Fruit fly (Drosophila melanogaster): ENCODE data around the gene CG1309.

The CG1309 gene

DNA sequence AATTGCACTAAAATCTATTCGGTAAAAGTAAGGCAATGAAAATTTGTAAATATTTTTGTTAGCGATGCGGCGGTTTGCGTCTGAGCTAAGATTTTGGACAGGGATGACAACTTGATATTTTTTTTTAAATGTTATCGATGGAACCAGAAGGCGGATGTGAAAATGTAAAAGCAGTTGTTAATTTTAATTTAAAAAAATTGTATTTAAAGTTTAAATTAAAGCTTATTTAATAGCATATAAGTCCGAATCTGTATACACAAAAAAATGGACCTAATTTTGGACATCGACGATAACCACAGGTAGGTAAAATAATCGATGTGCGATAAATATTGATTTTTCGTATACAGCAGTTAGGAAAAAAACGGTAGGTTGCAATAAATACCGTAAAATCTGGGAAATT, 3.2 kb downstream of the CG1309 start, which contains the start of the genes CG11586 and VhaM9.7-a:
CG11586 (minus strand) TSS at position 87 of the 400 bp plus-strand sequence.
VhaM9.7-a (plus strand) TSS at position 322 of the 400 bp plus-strand sequence.
- no peak for TF ChIP-seq noc (tag; optimal IDR thresholded peaks at IDR 0.05)

DNA sequence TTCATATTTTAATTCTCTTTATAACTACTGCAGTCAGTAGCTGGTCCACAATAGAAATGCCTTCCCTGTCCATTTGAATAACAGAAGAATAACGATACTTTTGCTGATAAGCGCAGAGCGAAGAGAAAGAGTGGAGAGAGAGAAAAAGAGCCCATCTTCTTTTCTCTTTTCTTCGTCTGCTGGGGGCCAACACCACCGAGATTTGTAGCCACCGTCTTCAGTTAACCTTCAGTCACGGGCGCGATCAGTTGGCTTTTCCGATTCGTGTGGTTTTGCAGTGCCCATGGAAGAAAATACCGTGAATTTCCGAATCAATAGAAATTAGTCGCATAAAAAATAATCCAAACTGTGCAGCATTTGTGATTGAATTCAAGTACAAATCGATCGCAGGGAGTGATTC, 4.3 kb downstream of the CG1309 start, which contains the start of gene CG1273:
CG1273 (plus strand) TSS at position 218 of the 400 bp plus-strand sequence.
- TF ChIP-seq noc (tag; optimal IDR thresholded peaks at IDR 0.05) = no peak

DNA sequence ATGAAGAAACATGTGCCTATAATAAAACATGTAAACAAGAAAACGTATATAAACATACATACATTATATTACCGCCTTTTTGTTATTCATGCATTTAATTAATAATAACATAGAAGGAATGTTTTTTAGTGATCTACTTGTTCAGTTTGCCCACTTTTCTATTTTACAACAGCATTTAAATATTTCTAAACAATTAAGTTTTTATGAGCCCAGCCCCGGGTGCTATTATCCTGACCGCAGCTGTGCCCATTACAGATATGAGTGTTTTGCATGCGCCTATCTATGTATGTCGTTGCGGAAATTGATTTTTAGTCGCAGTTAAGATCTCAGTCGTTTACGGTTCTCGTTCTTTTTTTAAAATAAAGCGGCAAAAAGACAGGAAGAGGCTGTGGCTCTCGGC, 5.7 kb downstream of the CG1309 start:
- TF ChIP-seq noc (tag; optimal IDR thresholded peaks at IDR 0.05) = no peak

DNA sequence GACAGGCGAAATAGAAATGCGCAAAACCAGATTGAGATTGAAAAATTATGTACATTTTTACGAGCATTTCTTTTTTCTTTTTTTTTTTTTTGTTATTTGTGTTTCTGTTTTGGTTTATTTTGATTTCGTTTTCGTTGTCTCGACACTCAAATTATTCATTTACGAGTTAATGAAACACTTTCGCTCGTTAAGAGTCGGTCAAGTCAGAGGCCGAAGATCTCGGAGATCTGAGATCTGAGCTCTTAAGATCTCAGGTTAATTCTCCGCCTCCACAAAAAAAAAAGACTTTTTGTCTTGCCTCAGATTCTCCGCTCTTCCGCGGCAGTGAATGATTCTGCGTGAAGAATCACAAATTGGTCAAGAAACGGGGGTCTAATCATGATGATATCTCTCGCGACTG, 6.6 kb downstream of the CG1309 start:
- TF ChIP-seq noc (tag; optimal IDR thresholded peaks at IDR 0.05) = no peak

DNA sequence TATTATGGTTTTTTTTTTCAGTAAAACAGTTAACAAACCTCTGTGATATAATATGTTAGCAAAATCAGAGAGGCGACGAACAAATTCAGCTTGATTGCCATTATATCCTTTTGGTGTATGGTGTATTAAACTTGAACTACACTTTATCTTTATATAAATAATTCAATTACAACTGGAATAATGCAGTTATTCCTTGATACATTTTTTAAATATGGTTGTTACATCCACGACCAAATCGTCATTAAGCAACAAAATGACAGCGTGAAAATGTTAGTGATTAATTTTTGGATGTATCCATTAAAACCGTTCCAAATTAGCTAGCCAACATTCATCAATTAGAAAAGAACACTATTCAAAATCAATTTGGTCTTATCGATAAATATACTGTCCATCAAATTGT, 8.2 kb downstream of the CG1309 start, which contains the start of gene CG33764:
CG33764 (minus strand) TSS at position 101 of the 400 bp plus-strand sequence.
- TF ChIP-seq noc (tag; optimal IDR thresholded peaks at IDR 0.05) = no peak

DNA sequence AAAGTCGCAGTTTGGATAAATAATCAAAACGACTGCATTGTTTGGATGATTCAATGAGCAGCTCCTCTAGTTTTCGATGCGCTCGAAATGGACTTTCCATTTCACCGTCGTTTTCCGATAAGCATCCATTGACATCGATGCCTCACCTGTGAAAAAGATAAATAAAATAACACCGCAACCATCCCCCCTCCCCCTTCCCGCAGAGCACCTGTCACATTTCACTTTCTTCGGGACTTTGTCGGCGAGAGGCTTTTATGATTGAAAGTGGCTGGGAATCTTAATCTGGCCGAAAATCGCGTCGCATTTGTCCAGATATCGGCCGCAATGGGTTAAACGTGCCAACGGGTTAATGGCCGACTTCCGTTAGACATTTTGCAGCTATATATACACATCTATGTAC, 10.0 kb downstream of the CG1309 start:
- no peak for TF ChIP-seq noc (tag; optimal IDR thresholded peaks at IDR 0.05)

DNA sequence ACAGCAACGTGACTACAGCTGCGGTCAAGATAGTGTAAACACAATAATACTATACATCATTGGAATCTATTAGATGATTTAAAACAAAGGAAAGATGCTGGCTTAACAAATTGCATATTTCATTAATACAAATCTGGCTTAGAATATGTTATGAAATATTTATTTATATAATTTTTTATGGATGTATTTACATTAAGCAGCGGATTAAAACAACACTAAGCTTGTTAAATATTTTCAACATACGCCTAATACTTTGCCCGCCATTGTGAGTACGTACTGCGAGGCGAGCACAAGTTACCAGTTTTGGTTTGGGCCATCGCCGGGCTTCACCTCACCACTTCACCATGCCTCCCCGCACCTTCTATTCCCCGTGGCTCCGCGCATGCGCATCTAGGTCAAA, 10.7 kb downstream of the CG1309 start:
- TF ChIP-seq noc (tag; optimal IDR thresholded peaks at IDR 0.05) = peak; percentile 90

DNA sequence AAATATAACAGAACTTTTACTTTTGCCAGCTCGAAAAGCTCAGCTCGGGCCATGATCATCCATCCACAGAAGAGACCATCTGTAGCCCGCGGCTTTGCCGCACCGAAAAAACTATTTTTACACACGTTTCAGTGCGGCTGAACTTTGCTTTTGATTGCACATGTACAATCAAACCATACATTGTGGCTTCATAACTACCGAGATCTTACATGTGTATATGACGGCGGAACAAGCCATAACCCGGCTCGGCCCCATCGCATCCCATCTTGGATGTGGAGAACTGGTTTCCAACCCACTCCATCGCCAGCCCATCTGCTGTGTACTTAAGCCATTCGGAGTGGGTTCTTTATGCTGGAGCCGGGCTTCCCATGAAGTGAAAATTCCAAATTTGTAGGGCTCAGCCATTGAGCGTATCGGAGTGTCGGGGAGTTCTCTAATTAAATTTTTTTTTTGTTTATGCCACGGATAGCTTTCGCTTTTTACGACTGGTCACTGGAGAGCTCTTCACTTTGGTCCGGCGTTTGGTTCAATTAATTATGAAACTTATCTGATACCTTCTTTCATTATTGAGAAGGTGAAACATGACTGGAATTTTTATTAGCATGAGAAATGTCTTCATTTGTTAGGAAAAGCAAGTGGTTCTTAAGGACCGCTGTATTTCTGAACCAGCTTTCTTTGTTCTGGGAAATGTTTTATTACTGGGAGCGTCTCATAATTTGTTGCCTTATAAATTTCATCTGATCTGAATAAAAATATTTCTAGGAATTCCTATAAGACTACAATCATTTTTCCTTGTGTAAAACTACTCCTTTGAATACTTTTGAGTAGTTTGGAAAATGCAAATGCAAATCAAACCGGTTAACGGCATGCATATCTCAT, 12.0 kb downstream of the CG1309 start:
- no peak for TF ChIP-seq noc (tag; optimal IDR thresholded peaks at IDR 0.05)

DNA sequence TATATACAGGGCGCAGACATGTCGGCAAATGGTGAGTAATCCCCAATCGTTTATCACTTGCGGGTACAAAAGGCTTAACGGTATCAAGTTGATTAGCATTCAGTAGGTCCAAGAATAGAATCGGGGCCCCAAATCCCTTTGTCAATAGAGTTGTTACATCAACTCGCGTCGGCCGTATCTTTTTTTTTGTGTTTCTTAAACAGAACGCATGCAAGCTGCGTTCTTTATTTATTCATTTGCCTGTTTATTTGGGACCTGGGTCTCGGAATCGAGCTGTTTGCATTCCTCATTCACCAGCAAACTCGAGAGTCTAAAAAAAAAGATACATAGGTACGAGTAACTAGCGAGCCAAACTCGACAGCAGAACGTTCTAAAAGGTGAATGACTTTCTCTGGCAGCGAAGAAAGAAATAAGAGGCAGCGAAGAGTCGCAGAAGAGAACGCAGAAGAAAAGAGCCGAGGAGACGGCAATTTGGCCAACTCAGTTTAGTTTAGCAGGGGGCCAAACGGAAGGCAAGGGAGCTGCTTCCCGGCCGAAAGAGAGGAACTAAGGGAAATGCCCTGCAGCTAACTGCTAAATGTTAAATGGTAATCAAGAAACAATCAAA, 13.0 kb downstream of the CG1309 start:
- no peak for TF ChIP-seq noc (tag; optimal IDR thresholded peaks at IDR 0.05)

DNA sequence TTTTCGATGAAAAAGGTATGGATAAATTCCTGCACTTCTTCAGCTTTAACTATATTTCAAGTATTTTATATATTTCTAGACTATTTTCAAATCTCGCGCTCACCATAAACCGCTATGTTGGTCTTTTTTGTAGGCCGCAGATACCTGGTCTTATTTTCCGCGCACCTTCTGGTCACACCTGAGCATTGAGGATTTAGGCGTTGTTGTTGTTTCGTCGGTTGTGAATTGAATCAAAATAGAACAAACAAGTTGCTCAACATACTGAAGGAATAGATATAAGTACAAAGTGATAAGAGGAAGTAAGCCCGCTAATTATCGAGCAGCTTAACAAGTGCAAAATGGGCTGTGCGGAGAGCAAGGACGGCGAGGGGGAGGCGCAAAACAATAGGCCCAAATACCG, 18.6 kb downstream of the CG1309 start, which contains the start of gene Ctl1:
Ctl1 (plus strand) TSS at position 167 of the 400 bp plus-strand sequence.
- no peak for TF ChIP-seq noc (tag; optimal IDR thresholded peaks at IDR 0.05)

DNA sequence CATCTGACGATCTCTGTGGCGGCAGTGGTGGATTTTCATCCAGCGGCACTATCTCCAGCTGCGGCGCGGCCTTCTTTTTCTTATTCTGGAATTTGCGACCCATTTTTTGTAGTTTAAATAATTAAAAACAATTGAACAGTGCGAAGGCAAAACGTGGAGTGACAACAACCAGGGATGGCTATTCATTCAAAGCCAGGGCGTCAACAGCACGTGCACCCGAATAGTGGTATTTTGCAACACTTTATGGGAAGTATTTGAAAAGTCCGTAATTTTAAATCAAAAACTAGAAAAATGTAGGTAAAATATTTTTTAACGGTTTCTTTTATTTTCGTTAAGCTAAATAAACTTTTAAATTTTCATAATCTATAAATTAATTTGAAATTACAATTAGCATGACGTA, 23.4 kb downstream of the CG1309 start, which contains the start of gene CG11583:
CG11583 (minus strand) TSS at position 191 of the 400 bp plus-strand sequence.
- TF ChIP-seq noc (tag; optimal IDR thresholded peaks at IDR 0.05) = no peak

DNA sequence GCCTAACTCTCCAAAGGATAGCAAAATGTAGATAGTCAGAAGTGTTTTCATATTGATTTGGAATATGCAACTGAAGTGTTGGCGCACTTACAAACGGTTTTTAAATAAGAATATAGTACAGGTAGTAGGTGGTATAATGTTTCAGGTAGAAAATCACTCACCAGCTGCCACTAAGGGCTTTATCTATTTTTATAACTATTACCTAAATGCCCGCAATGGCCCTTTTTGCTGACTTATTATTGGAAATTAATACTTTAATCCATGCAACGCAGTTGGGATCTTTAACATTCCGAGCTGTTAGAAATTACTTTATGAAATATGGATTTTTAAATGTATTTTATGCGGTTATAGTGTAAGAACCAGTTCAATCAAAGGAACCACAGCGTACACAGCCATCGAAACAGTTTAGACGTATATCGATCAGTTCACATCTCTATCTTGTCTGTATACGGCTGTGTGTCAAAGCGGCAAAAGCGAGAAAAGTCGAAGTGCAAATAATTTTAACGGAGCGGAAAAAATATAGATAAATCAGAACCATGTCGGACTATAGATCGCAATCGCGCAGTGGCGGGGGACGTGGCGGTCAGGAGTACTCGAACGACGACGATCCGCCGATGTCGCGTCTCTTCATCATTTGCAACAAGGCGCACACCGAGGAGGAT, 24.3 kb downstream of the CG1309 start, which contains the start of the genes srw and CG1316:
srw (minus strand) TSS at position 51 of the 662 bp plus-strand sequence.
CG1316 (plus strand) TSS at position 424 of the 662 bp plus-strand sequence.
- no peak for TF ChIP-seq noc (tag; optimal IDR thresholded peaks at IDR 0.05)

DNA sequence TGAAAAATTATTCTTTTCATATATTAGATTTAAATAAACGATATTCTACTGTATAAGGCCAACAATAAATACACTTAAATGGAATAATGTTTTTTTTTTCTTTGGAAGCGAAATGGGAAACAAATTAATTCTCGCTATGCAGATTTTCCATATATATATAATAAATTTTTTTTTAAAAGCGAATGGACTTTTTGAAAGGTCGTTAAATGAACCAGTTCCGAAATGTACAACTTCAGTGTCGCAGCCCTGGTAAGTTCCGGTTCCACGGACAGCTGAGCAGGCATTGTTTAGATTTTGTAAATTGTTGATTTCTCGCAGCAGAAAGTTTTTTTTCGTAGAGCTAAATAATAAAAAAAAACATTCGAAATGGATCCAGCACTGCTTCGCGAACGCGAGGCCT, 27.6 kb downstream of the CG1309 start, which contains the start of gene TfIIEbeta:
TfIIEbeta (plus strand) TSS at position 255 of the 400 bp plus-strand sequence.
- TF ChIP-seq noc (tag; optimal IDR thresholded peaks at IDR 0.05) = no peak

DNA sequence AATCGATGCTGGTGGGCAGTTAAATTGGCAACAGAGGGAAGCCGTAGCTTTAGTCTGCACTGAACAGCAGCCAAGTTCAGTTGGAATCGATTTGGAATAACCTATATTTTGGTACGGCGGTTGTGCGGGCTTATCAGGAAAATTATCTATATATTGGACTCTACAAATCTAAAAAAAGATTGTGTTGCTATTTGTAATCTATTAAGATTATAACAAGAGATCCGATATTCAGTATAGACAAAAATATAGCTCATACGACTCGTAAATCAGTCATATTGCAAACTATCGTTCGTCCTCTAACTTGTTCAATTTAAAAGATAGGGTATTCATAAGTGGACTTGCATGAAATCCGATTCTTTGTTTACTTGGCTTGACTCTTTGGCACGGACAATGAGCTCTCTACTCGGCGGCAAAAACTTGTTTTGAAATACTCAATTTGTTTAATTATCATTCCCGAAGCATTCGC, 29.4 kb downstream of the CG1309 start, which contains the start of gene Hexo1:
Hexo1 (plus strand) TSS at position 51 of the 466 bp plus-strand sequence.
- TF ChIP-seq noc (tag; optimal IDR thresholded peaks at IDR 0.05) = peak; percentile 75

DNA sequence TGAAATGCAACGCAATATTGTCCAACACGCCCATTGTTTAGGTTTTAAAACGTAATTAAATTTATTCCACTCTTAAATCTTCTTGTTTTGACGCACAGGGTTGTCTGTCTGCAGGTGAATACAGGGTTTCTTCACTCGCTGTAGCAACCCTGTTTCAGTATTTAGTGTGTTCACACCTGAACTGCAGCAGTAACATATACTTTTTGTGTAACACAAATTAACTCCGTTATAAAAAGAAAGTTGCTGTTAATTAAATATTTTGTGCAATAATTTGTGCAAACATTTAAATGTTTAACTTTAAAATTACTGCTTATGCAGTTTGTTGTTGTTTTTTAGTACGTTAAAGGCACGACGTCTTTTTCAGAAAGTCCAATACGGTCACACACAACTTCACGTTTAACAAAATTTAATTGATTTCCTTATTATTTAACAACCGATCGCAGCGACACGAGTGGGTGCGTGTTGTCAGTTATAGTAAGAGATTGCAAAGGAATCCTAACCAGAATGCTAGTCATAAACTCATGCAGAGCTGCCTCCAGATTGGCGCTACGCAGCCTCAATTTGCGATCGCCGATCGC, 33.0 kb downstream of the CG1309 start, which contains the start of the genes CG15012 and Fdx2:
CG15012 (minus strand) TSS at position 127 of the 578 bp plus-strand sequence.
Fdx2 (plus strand) TSS at position 363 of the 578 bp plus-strand sequence.
- peak; percentile 26 for TF ChIP-seq noc (tag; optimal IDR thresholded peaks at IDR 0.05)

Data from whole organism, larva.